Fruit fly (Drosophila melanogaster): ENCODE measurements around the gene Flacc.

The Flacc gene

DNA sequence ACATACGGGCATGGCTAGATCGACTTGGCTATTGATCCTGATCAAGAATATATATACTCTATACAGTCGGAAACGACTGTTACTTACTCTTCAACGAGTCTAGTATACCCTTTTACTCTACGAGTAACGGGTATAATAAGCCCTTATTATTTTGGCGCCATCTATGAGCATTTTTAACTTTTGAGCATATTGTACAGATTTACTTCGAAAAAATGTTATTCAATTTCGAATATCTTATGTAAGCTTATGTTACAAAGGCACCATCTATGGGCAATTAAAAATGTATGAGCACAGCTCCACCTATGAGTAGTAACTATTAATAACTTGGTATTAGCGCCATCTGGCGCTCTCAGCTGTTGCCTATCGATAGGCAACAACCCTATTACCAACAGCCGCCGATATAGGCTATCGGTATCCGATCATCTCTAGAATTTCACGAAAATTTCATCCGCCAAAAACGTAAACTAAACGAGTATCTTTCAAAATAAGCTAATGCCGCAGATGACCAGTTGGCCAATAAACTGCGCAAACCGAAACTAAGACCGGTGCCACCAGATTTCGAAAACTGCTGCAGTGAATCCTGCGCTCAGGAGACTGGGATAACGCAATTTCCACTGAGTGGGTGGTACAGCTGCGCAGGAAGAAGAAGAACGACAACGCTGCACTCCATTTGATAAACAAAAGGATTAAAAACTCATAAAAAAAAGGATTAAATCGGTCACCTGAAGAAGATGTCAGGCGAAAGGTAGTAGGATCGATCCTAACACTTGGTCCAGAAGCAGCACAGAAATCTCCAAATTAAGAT is 50.0 kb downstream of the Flacc start, which contains the start of gene htk (continued):
- TF ChIP-seq knrl (GFP tag; IDR thresholded peaks at IDR 0.05; ENCODE audit: partially characterized antibody) (peak; percentile 87), BtbVII (GFP tag; optimal IDR thresholded peaks at IDR 0.05) (no peak), chn (GFP tag; optimal IDR thresholded peaks at IDR 0.05) (peak; percentile 82), Dref (GFP tag; IDR thresholded peaks at IDR 0.05) (peak; percentile 98), twi (tag; optimal IDR thresholded peaks at IDR 0.05) (peak; percentile 36), dimm (GFP tag; IDR thresholded peaks at IDR 0.05) (0 out of 2 replicates have a peak, but pooled peaks have one; percentile 15), CHES-1-like (GFP tag; optimal IDR thresholded peaks at IDR 0.05) (peak; percentile 87), Fer3 (tag; optimal IDR thresholded peaks at IDR 0.05) (peak; percentile 63), trem (tag; optimal IDR thresholded peaks at IDR 0.05) (peak; percentile 62), gt (GFP tag; IDR thresholded peaks at IDR 0.05) (no peak), eve (GFP tag; optimal IDR thresholded peaks at IDR 0.05) (no peak), ERR (GFP tag; optimal IDR thresholded peaks at IDR 0.05) (peak; percentile 38), Lpt (GFP tag; optimal IDR thresholded peaks at IDR 0.05) (no peak), Ada2b (GFP tag; IDR thresholded peaks at IDR 0.05) (no peak), CG11398 (GFP tag; optimal IDR thresholded peaks at IDR 0.05) (peak; percentile 31), C15 (GFP tag; IDR thresholded peaks at IDR 0.05) (no peak), CG9932 (GFP tag; IDR thresholded peaks at IDR 0.05) (peak; percentile 86), cg (GFP tag; optimal IDR thresholded peaks at IDR 0.05) (no peak), Eip74EF (GFP tag; optimal IDR thresholded peaks at IDR 0.05) (no peak), CG17829 (tag; optimal IDR thresholded peaks at IDR 0.05) (peak; percentile 79), sna (GFP tag; IDR thresholded peaks at IDR 0.05; ENCODE audit: partially characterized antibody) (peak; percentile 75), oc (tag; optimal IDR thresholded peaks at IDR 0.05) (peak; percentile 53), CG14667 (GFP tag; IDR thresholded peaks at IDR 0.05) (peak; percentile 55), ftz-f1 (GFP tag; optimal IDR thresholded peaks at IDR 0.05) (no peak), CG5245 (GFP tag; optimal IDR thresholded peaks at IDR 0.05) (peak; percentile 83), HLH3B (GFP tag; IDR thresholded peaks at IDR 0.05) (peak; percentile 61), dan (GFP tag; IDR thresholded peaks at IDR 0.05) (no peak), CG15269 (tag; optimal IDR thresholded peaks at IDR 0.05) (peak; percentile 52), CG2129 (GFP tag; IDR thresholded peaks at IDR 0.05; ENCODE audit: partially characterized antibody) (peak; percentile 61), Abd-B (GFP tag; optimal IDR thresholded peaks at IDR 0.05) (peak; percentile 46), CG1647 (GFP tag; optimal IDR thresholded peaks at IDR 0.05) (peak; percentile 2), CG31365 (tag; optimal IDR thresholded peaks at IDR 0.05) (peak; percentile 10), CG7357 (GFP tag; IDR thresholded peaks at IDR 0.05) (no peak), tin (GFP tag; optimal IDR thresholded peaks at IDR 0.05) (peak; percentile 76), CG10209 (GFP tag; optimal IDR thresholded peaks at IDR 0.05) (peak; percentile 55), pum (GFP tag; optimal IDR thresholded peaks at IDR 0.05) (peak; percentile 78), bcd (GFP tag; optimal IDR thresholded peaks at IDR 0.05) (peak; percentile 45), tio (GFP tag; optimal IDR thresholded peaks at IDR 0.05) (no peak), crp (GFP tag; optimal IDR thresholded peaks at IDR 0.05) (peak in 1 of 2 experiments; percentile 78), CG13775 (GFP tag; optimal IDR thresholded peaks at IDR 0.05) (peak; percentile 40), ci (GFP tag; IDR thresholded peaks at IDR 0.05) (peak; percentile 90), mam (GFP tag; optimal IDR thresholded peaks at IDR 0.05) (peak; percentile 77), insv (GFP tag; optimal IDR thresholded peaks at IDR 0.05) (peak in 1 of 2 experiments; percentile 71), BEAF-32 (GFP tag; optimal IDR thresholded peaks at IDR 0.05) (peak; percentile 96), ind (GFP tag; optimal IDR thresholded peaks at IDR 0.05) (peak; percentile 61), CG12299 (tag; optimal IDR thresholded peaks at IDR 0.05) (peak; percentile 12), sisA (GFP tag; IDR thresholded peaks at IDR 0.05) (peak; percentile 71), Xrp1 (GFP tag; IDR thresholded peaks at IDR 0.05) (peak; percentile 64), CG30020 (tag; optimal IDR thresholded peaks at IDR 0.05) (no peak)
